Worm (Caenorhabditis elegans) whole organism, late embryonic: ENCODE data around the gene sup-37.

Experiments used
- F13H6.1 ChIP-seq: sonication (generic microtip); optimal IDR thresholded peaks from 2 replicates; lab custom pipeline; 2016; ENCODE audit warnings: missing genetic modification characterization, missing compliant biosample characterization
- K02D7.2 ChIP-seq: sonication (generic microtip); optimal IDR thresholded peaks from 2 replicates; lab custom pipeline; 2017; ENCODE audit warnings: mild to moderate bottlenecking, missing genetic modification characterization, missing compliant biosample characterization
- K09A11.1 ChIP-seq: sonication (generic microtip); optimal IDR thresholded peaks from 2 replicates; lab custom pipeline; 2017; ENCODE audit warnings: antibody characterized with exemption, mild to moderate bottlenecking, missing genetic modification characterization, missing compliant biosample characterization; ENCODE audit not compliant: insufficient read depth
- ama-1 ChIP-seq: fragments of 150-350 bp; optimal IDR thresholded peaks from 2 replicates; lab custom pipeline; 2014
- ceh-14 ChIP-seq: sonication (generic microtip); optimal IDR thresholded peaks from 2 replicates; lab custom pipeline; 2016; ENCODE audit warnings: missing genotype, missing genetic modification characterization, missing compliant biosample characterization
- ceh-22 ChIP-seq: sonication (generic microtip); optimal IDR thresholded peaks from 2 replicates; lab custom pipeline; 2017; ENCODE audit warnings: missing biosample characterization, missing genetic modification characterization
- ceh-34 ChIP-seq: sonication (generic microtip); optimal IDR thresholded peaks from 2 replicates; lab custom pipeline; 2016; ENCODE audit warnings: mild to moderate bottlenecking, missing genetic modification characterization, missing compliant biosample characterization
- ceh-9 ChIP-seq: sonication (generic microtip); optimal IDR thresholded peaks from 2 replicates; lab custom pipeline; 2016; ENCODE audit warnings: mild to moderate bottlenecking, missing genetic modification characterization, inconsistent platforms, missing compliant biosample characterization
- elt-2 ChIP-seq: sonication (generic microtip); optimal IDR thresholded peaks from 2 replicates; lab custom pipeline; 2016; ENCODE audit warnings: missing genetic modification reagents, missing genetic modification characterization, missing compliant biosample characterization
- fkh-6 ChIP-seq: sonication (generic microtip); optimal IDR thresholded peaks from 2 replicates; lab custom pipeline; 2016; ENCODE audit warnings: missing genetic modification characterization, missing compliant biosample characterization
- pha-4 ChIP-seq: fragments of 150-350 bp; optimal IDR thresholded peaks from 2 replicates; lab custom pipeline; 2018; ENCODE audit warnings: missing biosample characterization, missing genetic modification reagents, missing genetic modification characterization
- tbx-2 ChIP-seq: sonication (generic microtip); optimal IDR thresholded peaks from 2 replicates; lab custom pipeline; 2016; ENCODE audit warnings: missing genetic modification characterization, missing compliant biosample characterization
- ttx-3 ChIP-seq: sonication (generic microtip); optimal IDR thresholded peaks from 2 replicates; lab custom pipeline; 2016; ENCODE audit warnings: missing genetic modification reagents, missing genetic modification characterization, missing compliant biosample characterization

ce11 chrV:8767493-8767892, 18.9 kb upstream of the sup-37 start:
- no peak for TF ChIP-seq K09A11.1 (tag; lab: Kevin White, UChicago)
- TF ChIP-seq K02D7.2 (tag; lab: Kevin White, UChicago), result no peak
- TF ChIP-seq fkh-6 (tag; lab: Kevin White, UChicago), result no peak
- no peak for TF ChIP-seq ceh-14 (tag; lab: Kevin White, UChicago)
- TF ChIP-seq ceh-9, result no peak
- no peak for TF ChIP-seq ama-1 (lab: Kevin White, UChicago)
- TF ChIP-seq ceh-34 (tag; lab: Kevin White, UChicago), result no peak
- TF ChIP-seq F13H6.1 (tag; lab: Kevin White, UChicago), result no peak
- TF ChIP-seq tbx-2 (tag; lab: Kevin White, UChicago), result no peak
- peak; percentile 61 for TF ChIP-seq elt-2
- no peak for TF ChIP-seq ttx-3
- no peak for TF ChIP-seq pha-4 (tag; lab: Kevin White, UChicago)
- TF ChIP-seq ceh-22, result no peak
